Worm (Caenorhabditis elegans) whole organism, L4 larva: Measurements from ENCODE around the gene lgc-8.

Experiments
- F26F4.8 ChIP-seq: fragments of 200-800 bp; sonication (Bioruptor generic); conservative IDR thresholded peaks from 2 replicates; pipeline ENCODE4 v1.3.6; 2022; ENCODE audit warnings: missing genetic modification characterization, missing compliant biosample characterization
- F44E2.7 ChIP-seq: fragments of 200-800 bp; sonication (Bioruptor generic); IDR thresholded peaks from 2 replicates; pipeline ENCODE4 v2.1.2; 2022; ENCODE audit warnings: missing genetic modification characterization, missing compliant biosample characterization
- F49E8.2 ChIP-seq: sonication (generic microtip); optimal IDR thresholded peaks from 2 replicates; lab custom pipeline; 2016; ENCODE audit warnings: missing compliant biosample characterization, mild to moderate bottlenecking, missing genetic modification characterization, borderline replicate concordance
- R02D3.7 ChIP-seq: fragments of 150-350 bp; sonication (generic microtip); optimal IDR thresholded peaks from 3 replicates; lab custom pipeline; 2014; ENCODE audit warnings: missing biosample characterization, missing genetic modification characterization
- T26A8.4 ChIP-seq: fragments of 200-800 bp; sonication (Bioruptor generic); IDR thresholded peaks from 2 replicates; pipeline ENCODE4 v1.3.6; 2022; ENCODE audit warnings: missing genetic modification characterization, missing compliant biosample characterization
- ZK546.5 ChIP-seq, 2 experiments: sonication (generic microtip); optimal IDR thresholded peaks; 2 replicates each; lab custom pipeline; 2017; ENCODE audit warnings: missing biosample characterization in 2 of 2, missing genetic modification characterization in 2 of 2
- aha-1 ChIP-seq: fragments of 150-350 bp; peaks from one replicate; lab custom pipeline; 2014; ENCODE audit warnings: missing biosample characterization, missing genetic modification characterization
- ama-1 ChIP-seq: fragments of 150-350 bp; optimal IDR thresholded peaks from 2 replicates; lab custom pipeline; 2014; ENCODE audit warnings: inconsistent platforms, mixed read lengths
- ceh-20 ChIP-seq: fragments of 200-800 bp; sonication (Bioruptor generic); IDR thresholded peaks from 2 replicates; pipeline ENCODE4 v1.3.6; 2022; ENCODE audit warnings: missing genetic modification reagents, missing genetic modification characterization, missing compliant biosample characterization
- ceh-28 ChIP-seq: fragments of 150-350 bp; optimal IDR thresholded peaks from 2 replicates; lab custom pipeline; 2014; ENCODE audit warnings: missing biosample characterization, missing genetic modification reagents, missing genetic modification characterization
- ceh-44 ChIP-seq: fragments of 200-800 bp; sonication (Bioruptor generic); IDR thresholded peaks from 2 replicates; pipeline ENCODE4 v1.3.6; 2022; ENCODE audit warnings: missing genetic modification reagents, missing genetic modification characterization, missing compliant biosample characterization
- daf-16 ChIP-seq, 3 experiments: sonication (generic microtip); optimal IDR thresholded peaks; 2 replicates each; lab custom pipeline; 2016 to 2017; ENCODE audit warnings: missing genetic modification characterization in 3 of 3, missing genetic modification reagents in 3 of 3, mild to moderate bottlenecking in 2 of 3, missing compliant biosample characterization in 2 of 3, missing biosample characterization in 1 of 3, moderate library complexity in 1 of 3
- daf-19 ChIP-seq: fragments of 200-800 bp; sonication (Bioruptor generic); conservative IDR thresholded peaks from 2 replicates; pipeline ENCODE4 v1.3.6; 2022; ENCODE audit warnings: missing genetic modification characterization, missing compliant biosample characterization
- daf-8 ChIP-seq: fragments of 200-800 bp; sonication (Bioruptor generic); IDR thresholded peaks from 2 replicates; pipeline ENCODE4 v1.3.6; 2022; ENCODE audit warnings: missing genetic modification characterization, missing compliant biosample characterization
- dpl-1 ChIP-seq: fragments of 150-350 bp; optimal IDR thresholded peaks from 2 replicates; lab custom pipeline; 2014; ENCODE audit warnings: missing biosample characterization, missing genetic modification reagents, missing genetic modification characterization
- duxl-1 ChIP-seq: sonication (generic microtip); optimal IDR thresholded peaks from 2 replicates; lab custom pipeline; 2016; ENCODE audit warnings: mild to moderate bottlenecking, missing genetic modification characterization, moderate library complexity, missing compliant biosample characterization; ENCODE audit not compliant: poor library complexity
- gei-8 ChIP-seq: fragments of 200-800 bp; sonication (Bioruptor generic); optimal IDR thresholded peaks from 2 replicates; lab custom pipeline; 2018; ENCODE audit warnings: mild to moderate bottlenecking, missing genetic modification characterization, missing compliant biosample characterization
- hmg-1.1 ChIP-seq: fragments of 200-800 bp; sonication (Bioruptor generic); IDR thresholded peaks from 2 replicates; pipeline ENCODE4 v1.3.6; 2022; ENCODE audit warnings: missing genetic modification reagents, missing genetic modification characterization, missing compliant biosample characterization
- jun-1 ChIP-seq: fragments of 150-350 bp; optimal IDR thresholded peaks from 2 replicates; lab custom pipeline; 2014; ENCODE audit warnings: missing biosample characterization, missing genetic modification reagents, missing genetic modification characterization
- lim-7 ChIP-seq: fragments of 200-800 bp; sonication (Bioruptor generic); IDR thresholded peaks from 2 replicates; pipeline ENCODE4 v1.3.6; 2022; ENCODE audit warnings: missing genetic modification characterization, missing compliant biosample characterization
- lin-1 ChIP-seq: fragments of 200-800 bp; sonication (Bioruptor generic); IDR thresholded peaks from 2 replicates; pipeline ENCODE4 v1.3.6; 2022; ENCODE audit warnings: missing genetic modification reagents, missing genetic modification characterization, missing compliant biosample characterization
- lin-15B ChIP-seq: fragments of 150-350 bp; sonication (generic microtip); optimal IDR thresholded peaks from 3 replicates; lab custom pipeline; 2014; ENCODE audit warnings: missing biosample characterization, missing genetic modification characterization
- lin-29 ChIP-seq: fragments of 200-800 bp; sonication (Bioruptor generic); IDR thresholded peaks from 2 replicates; pipeline ENCODE4 v1.3.6; 2022; ENCODE audit warnings: missing genetic modification reagents, missing genetic modification characterization, missing compliant biosample characterization
- lin-38 ChIP-seq: fragments of 200-800 bp; sonication (Bioruptor generic); IDR thresholded peaks from 2 replicates; pipeline ENCODE4 v1.3.6; 2022; ENCODE audit warnings: missing genetic modification reagents, missing genetic modification characterization, missing compliant biosample characterization
- lin-39 ChIP-seq: fragments of 150-350 bp; optimal IDR thresholded peaks from 2 replicates; lab custom pipeline; 2014; ENCODE audit warnings: missing biosample characterization, missing genetic modification reagents, missing genetic modification characterization
- madf-9 ChIP-seq: fragments of 200-800 bp; sonication (Bioruptor generic); conservative IDR thresholded peaks from 2 replicates; pipeline ENCODE4 v1.3.6; 2022; ENCODE audit warnings: missing genetic modification reagents, missing genetic modification characterization, missing compliant biosample characterization
- mdl-1 ChIP-seq, 2 experiments: fragments of 150-350 bp in 1 of 2; sonication (generic microtip) in 1 of 2; optimal IDR thresholded peaks; 2 replicates each; lab custom pipeline; 2014 to 2017; ENCODE audit warnings: missing biosample characterization in 2 of 2, missing genetic modification characterization in 2 of 2
- mdt-29 ChIP-seq: fragments of 200-800 bp; sonication (Bioruptor generic); IDR thresholded peaks from 2 replicates; pipeline ENCODE4 v1.3.6; 2022; ENCODE audit warnings: missing genetic modification reagents, missing genetic modification characterization, missing compliant biosample characterization
- mep-1 ChIP-seq: fragments of 150-350 bp; sonication (generic microtip); optimal IDR thresholded peaks from 3 replicates; lab custom pipeline; 2014; ENCODE audit warnings: missing biosample characterization, missing genetic modification characterization
- mes-2 ChIP-seq: sonication (generic microtip); optimal IDR thresholded peaks from 2 replicates; lab custom pipeline; 2016; ENCODE audit warnings: missing genotype, mild to moderate bottlenecking, missing genetic modification characterization, missing compliant biosample characterization; ENCODE audit not compliant: poor library complexity, severe bottlenecking
- mxl-2 ChIP-seq: fragments of 200-800 bp; sonication (Bioruptor generic); conservative IDR thresholded peaks from 2 replicates; pipeline ENCODE4 v1.3.6; 2022; ENCODE audit warnings: missing genetic modification reagents, missing genetic modification characterization, missing compliant biosample characterization
- nhr-237 ChIP-seq: sonication (generic microtip); optimal IDR thresholded peaks from 2 replicates; lab custom pipeline; 2017; ENCODE audit warnings: missing biosample characterization, missing genetic modification characterization
- nhr-28 ChIP-seq: fragments of 150-350 bp; optimal IDR thresholded peaks from 2 replicates; lab custom pipeline; 2014; ENCODE audit warnings: missing biosample characterization, missing genetic modification characterization
- nhr-41 ChIP-seq: fragments of 200-800 bp; sonication (Bioruptor generic); IDR thresholded peaks from 2 replicates; pipeline ENCODE4 v1.3.6; 2022; ENCODE audit warnings: missing genetic modification reagents, missing genetic modification characterization, missing compliant biosample characterization
- nhr-48 ChIP-seq: sonication (generic microtip); optimal IDR thresholded peaks from 2 replicates; lab custom pipeline; 2016; ENCODE audit warnings: mild to moderate bottlenecking, missing genetic modification characterization, missing compliant biosample characterization
- nhr-6 ChIP-seq: fragments of 150-350 bp; optimal IDR thresholded peaks from 2 replicates; lab custom pipeline; 2014; ENCODE audit warnings: missing biosample characterization, missing genetic modification characterization
- nhr-76 ChIP-seq: fragments of 150-350 bp; optimal IDR thresholded peaks from 2 replicates; lab custom pipeline; 2014; ENCODE audit warnings: missing biosample characterization, missing genetic modification characterization
- pha-4 ChIP-seq, 2 experiments: fragments of 150-350 bp in 1 of 2; fragments of 200-800 bp in 1 of 2; sonication (Bioruptor generic) in 1 of 2; IDR thresholded peaks in 1 of 2; optimal IDR thresholded peaks in 1 of 2; 2 replicates each; pipeline versions ENCODE4 v1.3.6 to Lab custom; 2014 to 2022; ENCODE audit warnings: missing genetic modification characterization in 2 of 2, missing genetic modification reagents in 2 of 2, missing biosample characterization in 1 of 2, missing compliant biosample characterization in 1 of 2
- rbr-2 ChIP-seq: sonication (generic microtip); optimal IDR thresholded peaks from 2 replicates; lab custom pipeline; 2016; ENCODE audit warnings: missing genotype, missing genetic modification characterization, missing compliant biosample characterization
- saeg-2 ChIP-seq: fragments of 200-800 bp; sonication (Bioruptor generic); IDR thresholded peaks from 2 replicates; pipeline ENCODE4 v1.3.6; 2022; ENCODE audit warnings: missing genetic modification reagents, missing genetic modification characterization, missing compliant biosample characterization
- sdz-12 ChIP-seq: fragments of 200-800 bp; sonication (Bioruptor generic); optimal IDR thresholded peaks from 2 replicates; lab custom pipeline; 2018; ENCODE audit warnings: mild to moderate bottlenecking, missing genetic modification characterization, missing compliant biosample characterization
- skn-1 ChIP-seq: fragments of 150-350 bp; optimal IDR thresholded peaks from 2 replicates; lab custom pipeline; 2014; ENCODE audit warnings: missing biosample characterization, missing genetic modification characterization
- spr-1 ChIP-seq: sonication (generic microtip); optimal IDR thresholded peaks from 2 replicates; lab custom pipeline; 2016; ENCODE audit warnings: mild to moderate bottlenecking, missing genetic modification characterization, missing compliant biosample characterization
- tag-97 ChIP-seq: fragments of 200-800 bp; sonication (Bioruptor generic); IDR thresholded peaks from 2 replicates; pipeline ENCODE4 v1.3.6; 2022; ENCODE audit warnings: missing genetic modification characterization, missing compliant biosample characterization
- vab-7 ChIP-seq: fragments of 200-800 bp; sonication (Bioruptor generic); IDR thresholded peaks from 2 replicates; pipeline ENCODE4 v1.3.6; 2022; ENCODE audit warnings: missing genetic modification reagents, missing genetic modification characterization, missing compliant biosample characterization
- zfp-2 ChIP-seq: sonication (generic microtip); optimal IDR thresholded peaks from 2 replicates; lab custom pipeline; 2016; ENCODE audit warnings: mild to moderate bottlenecking, missing genetic modification characterization, missing compliant biosample characterization
- zip-2 ChIP-seq: fragments of 150-350 bp; optimal IDR thresholded peaks from 2 replicates; lab custom pipeline; 2014; ENCODE audit warnings: missing biosample characterization, missing genetic modification characterization

Gene lgc-8

DNA sequence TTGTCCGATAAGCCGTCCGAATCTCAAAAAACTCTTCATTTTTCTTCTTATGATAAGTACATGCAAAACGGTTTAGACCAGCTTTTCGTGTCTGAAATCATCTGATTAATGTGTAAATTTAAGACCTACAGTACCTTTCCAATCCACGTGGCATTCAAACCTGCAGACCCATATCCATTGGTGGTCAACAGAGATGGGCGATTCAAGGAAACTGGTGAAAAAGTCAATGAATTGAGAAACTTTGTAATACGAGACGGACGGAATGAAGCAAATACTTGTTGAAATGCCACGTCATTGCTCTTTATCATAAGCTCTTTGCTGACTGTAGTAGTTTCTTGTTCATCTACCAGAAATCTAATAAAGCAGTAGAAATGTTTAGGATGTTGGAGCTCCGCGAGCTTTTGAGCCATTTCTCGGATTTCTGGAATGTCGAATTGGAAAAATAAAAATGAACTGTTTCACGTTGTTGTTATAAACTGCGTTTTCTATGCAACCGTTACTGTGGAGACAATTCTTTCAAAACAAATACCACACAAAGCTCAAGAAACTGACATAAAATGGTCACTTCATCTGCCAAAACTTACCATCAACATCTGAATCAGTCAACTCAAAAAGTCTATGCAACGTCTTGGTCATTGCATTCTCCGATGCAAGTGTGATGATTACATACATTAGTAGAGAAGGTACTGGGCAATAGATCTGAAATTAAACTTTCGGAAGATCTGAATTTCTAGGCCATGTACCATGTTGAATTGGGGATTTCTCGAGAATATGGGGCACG, 48.5 kb downstream of the lgc-8 start:
- TF ChIP-seq mdt-29 (no peak), nhr-41 (GFP tag; lab: Robert Waterston, UW) (no peak), tag-97 (GFP tag; lab: Robert Waterston, UW) (no peak), nhr-6 (tag; lab: Kevin White, UChicago) (no peak), lin-15B (no peak), nhr-237 (no peak), gei-8 (no peak), rbr-2 (tag; lab: Kevin White, UChicago) (no peak), daf-8 (GFP tag; lab: Robert Waterston, UW) (no peak), daf-19 (GFP tag; lab: Robert Waterston, UW) (no peak), mdl-1 (tag; optimal IDR thresholded peaks at IDR 0.05; lab: Kevin White, UChicago) (no peak), daf-16 (GFP tag; optimal IDR thresholded peaks at IDR 0.05; lab: Kevin White, UChicago) (no peak), daf-16 (tag; optimal IDR thresholded peaks at IDR 0.05; lab: Kevin White, UChicago) (peak; percentile 23), pha-4 (GFP tag; IDR thresholded peaks at IDR 0.05; lab: Robert Waterston, UW) (no peak), pha-4 (tag; optimal IDR thresholded peaks at IDR 0.05; lab: Kevin White, UChicago) (no peak), aha-1 (tag; lab: Kevin White, UChicago) (peak; percentile 86), lin-1 (GFP tag; lab: Robert Waterston, UW) (no peak)

DNA sequence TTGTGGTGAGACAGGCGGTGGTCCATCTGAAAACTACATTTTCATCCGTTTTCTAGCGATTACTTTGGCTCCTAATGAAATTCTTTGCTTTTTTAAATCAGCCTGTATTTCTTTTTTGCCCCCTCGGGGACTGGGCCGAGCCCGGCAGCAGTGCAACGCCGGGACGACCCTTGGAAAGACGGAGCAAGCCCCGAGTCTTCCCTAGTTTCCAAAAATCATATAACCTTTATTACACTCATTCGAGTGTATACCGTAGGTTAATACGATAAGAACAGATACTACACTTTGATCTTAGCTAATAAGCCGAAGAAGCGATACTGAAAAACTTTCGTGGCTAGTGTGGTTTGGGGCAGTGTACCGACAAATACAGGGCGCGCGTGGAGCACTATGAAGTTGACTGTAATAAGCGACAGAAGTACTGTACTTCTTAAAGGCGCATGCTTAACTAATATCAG, 49.1 kb downstream of the lgc-8 start:
- no peak for TF ChIP-seq zfp-2 (tag; lab: Kevin White, UChicago)
- TF ChIP-seq daf-8 (GFP tag; lab: Robert Waterston, UW), result no peak
- TF ChIP-seq mes-2 (tag; lab: Kevin White, UChicago), result peak; percentile 8
- TF ChIP-seq duxl-1 (tag; lab: Kevin White, UChicago), result no peak
- TF ChIP-seq madf-9 (GFP tag; lab: Robert Waterston, UW), result no peak
- TF ChIP-seq nhr-76, result no peak
- no peak for TF ChIP-seq hmg-1.1
- TF ChIP-seq nhr-28 (tag; lab: Kevin White, UChicago), result no peak
- TF ChIP-seq jun-1 (tag; lab: Kevin White, UChicago), result no peak
- 0 out of 2 replicates have a peak, but pooled peaks have one; percentile 5 for TF ChIP-seq ceh-44 (GFP tag; lab: Robert Waterston, UW)
- TF ChIP-seq R02D3.7 (tag; lab: Kevin White, UChicago), result no peak
- TF ChIP-seq zip-2, result no peak
- no peak for TF ChIP-seq F26F4.8 (GFP tag; lab: Robert Waterston, UW)
- no peak for TF ChIP-seq ceh-20 (GFP tag; lab: Robert Waterston, UW)
- TF ChIP-seq saeg-2 (GFP tag; lab: Robert Waterston, UW), result no peak
- TF ChIP-seq ZK546.5 (tag; optimal IDR thresholded peaks at IDR 0.05; lab: Kevin White, UChicago), result no peak
- no peak for TF ChIP-seq F44E2.7
- no peak for TF ChIP-seq lin-39 (tag; lab: Kevin White, UChicago)
- TF ChIP-seq lin-1 (GFP tag; lab: Robert Waterston, UW), result no peak
- TF ChIP-seq nhr-6 (tag; lab: Kevin White, UChicago), result no peak
- no peak for TF ChIP-seq daf-19 (GFP tag; lab: Robert Waterston, UW)
- TF ChIP-seq dpl-1 (GFP tag; lab: Kevin White, UChicago), result no peak
- TF ChIP-seq spr-1, result no peak
- TF ChIP-seq vab-7 (GFP tag; lab: Robert Waterston, UW), result peak; percentile 19; the same call in 1 of the 2 replicates
- TF ChIP-seq skn-1, result no peak
- TF ChIP-seq aha-1 (tag; lab: Kevin White, UChicago), result peak; percentile 66
- TF ChIP-seq nhr-48 (tag; lab: Kevin White, UChicago), result no peak
- TF ChIP-seq gei-8, result no peak
- TF ChIP-seq lin-29, result no peak
- TF ChIP-seq ceh-28 (tag; lab: Kevin White, UChicago), result no peak
- peak; percentile 53; the same call in 1 of the 2 replicates for TF ChIP-seq T26A8.4
- TF ChIP-seq lim-7, result no peak
- TF ChIP-seq ama-1, result no peak
- TF ChIP-seq rbr-2 (tag; lab: Kevin White, UChicago), result no peak
- peak; percentile 48 for TF ChIP-seq pha-4 (GFP tag; IDR thresholded peaks at IDR 0.05; lab: Robert Waterston, UW)
- no peak for TF ChIP-seq pha-4 (tag; optimal IDR thresholded peaks at IDR 0.05; lab: Kevin White, UChicago)
- peak; percentile 73 for TF ChIP-seq lin-38 (GFP tag; lab: Robert Waterston, UW)
- peak; percentile 97 for TF ChIP-seq F49E8.2
- TF ChIP-seq sdz-12, result no peak
- no peak for TF ChIP-seq mep-1
- TF ChIP-seq mxl-2 (GFP tag; lab: Robert Waterston, UW), result no peak
